Worm (Caenorhabditis elegans): Measurements from ENCODE around the gene spon-1.
A peak's percentile ranks its signal among the peaks of the same experiment; 100 is the strongest.

spon-1 gene

ce11 chrII:7146240-7146639 lies 29.9 kb downstream of the spon-1 start:
- TF ChIP-seq sma-3 (GFP tag; optimal IDR thresholded peaks at IDR 0.05) (no peak), ztf-11 (tag; optimal IDR thresholded peaks at IDR 0.05) (no peak), unc-39 (tag; optimal IDR thresholded peaks at IDR 0.05) (no peak), F13H6.1 (tag; optimal IDR thresholded peaks at IDR 0.05) (no peak), aly-2 (tag; optimal IDR thresholded peaks at IDR 0.05) (no peak), egl-27 (tag; optimal IDR thresholded peaks at IDR 0.05) (no peak), nhr-21 (tag; optimal IDR thresholded peaks at IDR 0.05) (no peak), alr-1 (tag; optimal IDR thresholded peaks at IDR 0.05) (no peak), nhr-237 (tag; optimal IDR thresholded peaks at IDR 0.05) (no peak), sma-9 (GFP tag; optimal IDR thresholded peaks at IDR 0.05) (no peak), sma-9 (tag; optimal IDR thresholded peaks at IDR 0.05) (no peak), Y55F3AM.14 (GFP tag; optimal IDR thresholded peaks at IDR 0.05) (no peak)

DNA sequence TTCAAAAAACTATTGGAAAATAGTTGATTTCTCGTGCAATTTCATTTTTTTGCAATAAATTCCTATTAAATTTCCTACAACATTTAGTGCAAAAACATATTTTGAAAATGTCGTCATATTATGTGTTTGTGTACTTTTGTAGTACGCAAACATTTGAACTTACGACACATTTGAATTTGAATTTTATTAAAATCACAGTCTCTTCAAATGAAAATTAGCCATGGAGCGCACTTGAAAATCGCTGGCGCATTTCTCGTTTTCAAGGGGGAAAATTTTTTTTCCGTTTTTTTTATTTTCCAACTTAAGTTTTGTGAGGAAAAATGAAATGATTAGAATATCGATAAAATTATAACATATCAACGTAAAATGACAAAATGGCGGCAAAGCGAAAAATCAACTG lies 31.2 kb downstream of the spon-1 start:
- TF ChIP-seq gmeb-1 (tag; optimal IDR thresholded peaks at IDR 0.05), result peak; percentile 29
- TF ChIP-seq ceh-16 (tag; optimal IDR thresholded peaks at IDR 0.05), result no peak
- TF ChIP-seq mab-5 (tag; optimal IDR thresholded peaks at IDR 0.05), result no peak
- TF ChIP-seq nhr-25 (tag; optimal IDR thresholded peaks at IDR 0.05), result peak; percentile 28
- TF ChIP-seq lin-11 (tag; optimal IDR thresholded peaks at IDR 0.05), result no peak
- peak; percentile 62 for TF ChIP-seq C34F6.9 (tag; optimal IDR thresholded peaks at IDR 0.05)
- TF ChIP-seq blmp-1 (tag; optimal IDR thresholded peaks at IDR 0.05; ENCODE audit: insufficient read depth), result no peak
- TF ChIP-seq lin-13 (GFP tag; optimal IDR thresholded peaks at IDR 0.05), result peak; percentile 39
- peak; percentile 14 to 80 for TF ChIP-seq lsy-2 (tag; optimal IDR thresholded peaks at IDR 0.05)
- no peak for TF ChIP-seq F13H6.1 (tag; optimal IDR thresholded peaks at IDR 0.05)
- no peak for TF ChIP-seq sma-9 (GFP tag; optimal IDR thresholded peaks at IDR 0.05)
- no peak for TF ChIP-seq sma-9 (tag; optimal IDR thresholded peaks at IDR 0.05)
- peak; percentile 29 for TF ChIP-seq crh-2 (tag; optimal IDR thresholded peaks at IDR 0.05)
- TF ChIP-seq nhr-77 (tag; optimal IDR thresholded peaks at IDR 0.05), result no peak
- no peak for TF ChIP-seq ztf-1 (GFP tag; conservative IDR thresholded peaks at IDR 0.05)

DNA sequence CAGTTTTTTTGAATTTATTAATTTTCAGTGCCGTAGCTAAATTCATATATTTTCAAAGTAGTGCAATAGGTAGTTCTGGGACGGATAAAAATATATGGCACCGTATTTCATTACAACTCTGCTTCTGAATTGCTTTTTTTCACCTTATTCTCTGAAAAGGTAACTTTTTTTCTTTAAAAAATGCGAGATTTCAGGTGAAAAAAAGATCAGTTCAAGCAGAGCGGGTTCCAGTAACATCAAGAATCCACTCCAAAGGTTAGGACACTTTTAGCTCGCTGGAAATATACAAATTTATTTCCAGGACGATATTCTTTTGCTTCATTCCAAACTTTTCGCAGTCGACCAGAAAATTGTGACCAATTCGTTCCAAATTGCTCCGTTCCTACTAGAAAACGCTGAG lies 31.7 kb downstream of the spon-1 start, which contains the start of gene T07F8.1:
TSS of gene T07F8.1 (plus strand) at position 301 of the 400 bp plus-strand sequence.
- TF ChIP-seq ZK546.5 (tag; optimal IDR thresholded peaks at IDR 0.05), result no peak
- no peak for TF ChIP-seq nhr-6 (tag; optimal IDR thresholded peaks at IDR 0.05)
- TF ChIP-seq ztf-4 (tag; optimal IDR thresholded peaks at IDR 0.05), result no peak
- no peak for TF ChIP-seq nhr-10 (tag; optimal IDR thresholded peaks at IDR 0.05)
- no peak for TF ChIP-seq C34F6.9 (tag; optimal IDR thresholded peaks at IDR 0.05)
- no peak for TF ChIP-seq ceh-16 (tag; optimal IDR thresholded peaks at IDR 0.05)
- TF ChIP-seq fos-1 (tag; optimal IDR thresholded peaks at IDR 0.05), result no peak
- TF ChIP-seq ama-1 (optimal IDR thresholded peaks at IDR 0.05), result no peak
- TF ChIP-seq lin-13 (GFP tag; optimal IDR thresholded peaks at IDR 0.05), result no peak
- no peak for TF ChIP-seq nhr-25 (tag; optimal IDR thresholded peaks at IDR 0.05)
- TF ChIP-seq gmeb-1 (tag; optimal IDR thresholded peaks at IDR 0.05), result no peak
- no peak for TF ChIP-seq unc-62 (GFP tag; optimal IDR thresholded peaks at IDR 0.05)

DNA sequence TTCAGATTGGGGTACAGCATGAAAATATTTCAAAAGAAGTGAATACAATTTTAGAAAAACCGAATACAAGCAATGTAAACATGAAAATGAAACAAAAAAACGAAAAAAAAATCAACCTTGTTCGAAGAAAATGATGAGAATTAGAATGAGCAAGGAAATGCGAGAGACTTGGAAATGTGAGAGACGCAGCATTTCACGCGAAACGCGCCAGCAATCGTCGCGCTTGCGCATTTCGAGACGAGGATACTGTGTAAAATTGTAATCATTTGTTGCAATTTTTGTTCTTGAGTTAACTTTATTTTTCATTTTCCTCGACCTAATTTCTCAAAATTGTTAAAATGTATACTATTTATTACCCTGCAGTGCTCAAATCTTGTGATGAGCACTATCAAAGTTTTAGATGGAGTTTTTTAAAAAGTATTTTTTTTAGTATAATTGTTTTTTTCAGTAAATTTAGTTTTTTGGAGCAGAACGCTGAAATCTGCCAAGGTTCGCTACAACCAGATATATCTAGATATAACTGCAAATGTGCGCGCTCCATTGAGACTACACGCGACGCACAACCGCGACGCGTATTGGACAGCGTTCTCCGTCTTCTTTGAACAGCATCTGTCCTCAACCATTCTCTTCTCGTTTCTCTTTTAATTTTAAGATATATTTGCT lies 35.7 kb downstream of the spon-1 start, which contains the start of gene fust-1:
TSS of gene fust-1 (plus strand) at position 613 of the 663 bp plus-strand sequence.
- peak; percentile 92 for TF ChIP-seq ztf-4 (tag; optimal IDR thresholded peaks at IDR 0.05)
- TF ChIP-seq elt-1 (tag; optimal IDR thresholded peaks at IDR 0.05), result peak; percentile 61
- TF ChIP-seq aly-2 (tag; optimal IDR thresholded peaks at IDR 0.05), result no peak
- TF ChIP-seq peb-1 (tag; optimal IDR thresholded peaks at IDR 0.05), result no peak
- TF ChIP-seq nhr-23 (tag; optimal IDR thresholded peaks at IDR 0.05), result no peak
- TF ChIP-seq nhr-21 (tag; optimal IDR thresholded peaks at IDR 0.05), result peak; percentile 94
- TF ChIP-seq R02D3.7 (tag; optimal IDR thresholded peaks at IDR 0.05), result peak; percentile 74
- TF ChIP-seq egl-27 (tag; optimal IDR thresholded peaks at IDR 0.05), result peak; percentile 94
- peak; percentile 67 for TF ChIP-seq dmd-4 (tag; optimal IDR thresholded peaks at IDR 0.05)
- peak; percentile 79 for TF ChIP-seq nhr-10 (tag; optimal IDR thresholded peaks at IDR 0.05)
- TF ChIP-seq sem-4 (tag; optimal IDR thresholded peaks at IDR 0.05), result peak; percentile 91
- no peak for TF ChIP-seq elt-3 (tag; optimal IDR thresholded peaks at IDR 0.05)
- peak; percentile 97 for TF ChIP-seq F13H6.1 (tag; optimal IDR thresholded peaks at IDR 0.05)
- TF ChIP-seq gmeb-1 (tag; optimal IDR thresholded peaks at IDR 0.05), result peak; percentile 93
- TF ChIP-seq skn-1 (tag; optimal IDR thresholded peaks at IDR 0.05), result peak; percentile 91
- TF ChIP-seq nhr-237 (tag; optimal IDR thresholded peaks at IDR 0.05), result peak; percentile 72
- TF ChIP-seq alr-1 (tag; optimal IDR thresholded peaks at IDR 0.05), result no peak
- TF ChIP-seq nhr-6 (tag; optimal IDR thresholded peaks at IDR 0.05), result peak; percentile 94
- no peak for TF ChIP-seq ztf-11 (tag; optimal IDR thresholded peaks at IDR 0.05)
- peak; percentile 93 for TF ChIP-seq mab-5 (tag; optimal IDR thresholded peaks at IDR 0.05)
- TF ChIP-seq unc-39 (tag; optimal IDR thresholded peaks at IDR 0.05), result no peak
- peak; percentile 97 for TF ChIP-seq nhr-25 (tag; optimal IDR thresholded peaks at IDR 0.05)
- TF ChIP-seq ZK546.5 (tag; optimal IDR thresholded peaks at IDR 0.05), result peak; percentile 71
- peak; percentile 99 for TF ChIP-seq C34F6.9 (tag; optimal IDR thresholded peaks at IDR 0.05)
- peak; percentile 96 for TF ChIP-seq sma-3 (GFP tag; optimal IDR thresholded peaks at IDR 0.05)
- peak; percentile 69 for TF ChIP-seq ceh-82 (tag; optimal IDR thresholded peaks at IDR 0.05)
- TF ChIP-seq snpc-4 (tag; optimal IDR thresholded peaks at IDR 0.05), result peak; percentile 80
- TF ChIP-seq unc-55 (GFP tag; optimal IDR thresholded peaks at IDR 0.05), result peak; percentile 96
- TF ChIP-seq Y55F3AM.14 (GFP tag; optimal IDR thresholded peaks at IDR 0.05), result peak; percentile 61
- peak; percentile 98 for TF ChIP-seq sma-9 (GFP tag; optimal IDR thresholded peaks at IDR 0.05)
- no peak for TF ChIP-seq sma-9 (tag; optimal IDR thresholded peaks at IDR 0.05)
- TF ChIP-seq mbf-1 (tag; optimal IDR thresholded peaks at IDR 0.05), result no peak
- TF ChIP-seq ama-1 (optimal IDR thresholded peaks at IDR 0.05), result peak; percentile 79
- TF ChIP-seq lin-13 (GFP tag; optimal IDR thresholded peaks at IDR 0.05), result peak; percentile 92
- TF ChIP-seq zag-1 (tag; optimal IDR thresholded peaks at IDR 0.05), result peak; percentile 80
